Worm (Caenorhabditis elegans) whole organism, young adult: ENCODE measurements around the gene osta-3.
"Not testable (repeated sequence)": the region's sequence is repeated elsewhere in the genome, so short reads cannot be mapped to it uniquely, and the experiment has no call there.

Experiments used
- B0019.2 ChIP-seq: fragments of 200-800 bp; sonication (Bioruptor generic); conservative IDR thresholded peaks from 2 replicates; pipeline ENCODE4 v1.3.6; 2022; ENCODE audit warnings: missing genetic modification reagents, missing genetic modification characterization, missing compliant biosample characterization
- B0261.1 ChIP-seq: sonication (generic microtip); optimal IDR thresholded peaks from 2 replicates; lab custom pipeline; 2016; ENCODE audit warnings: mild to moderate bottlenecking, missing genetic modification characterization, moderate library complexity, missing compliant biosample characterization
- D2030.7 ChIP-seq: fragments of 200-800 bp; sonication (Bioruptor generic); IDR thresholded peaks from 2 replicates; pipeline ENCODE4 v1.3.6; 2022; ENCODE audit warnings: missing genetic modification reagents, missing genetic modification characterization, missing compliant biosample characterization
- F33H1.4 ChIP-seq: fragments of 200-800 bp; sonication (Bioruptor generic); IDR thresholded peaks from 2 replicates; pipeline ENCODE4 v1.3.6; 2022; ENCODE audit warnings: missing genetic modification reagents, missing genetic modification characterization, missing compliant biosample characterization
- F57A8.1 ChIP-seq: fragments of 200-800 bp; sonication (Bioruptor generic); optimal IDR thresholded peaks from 2 replicates; lab custom pipeline; 2018; ENCODE audit warnings: mild to moderate bottlenecking, missing genetic modification characterization, moderate library complexity, missing compliant biosample characterization
- F57C9.4 ChIP-seq: sonication (generic microtip); optimal IDR thresholded peaks from 2 replicates; lab custom pipeline; 2017; ENCODE audit warnings: mild to moderate bottlenecking, missing genetic modification characterization, missing compliant biosample characterization
- K11D2.4 ChIP-seq: fragments of 200-800 bp; sonication (Bioruptor generic); IDR thresholded peaks from 2 replicates; pipeline ENCODE4 v1.3.6; 2022; ENCODE audit warnings: missing genetic modification reagents, missing genetic modification characterization, missing compliant biosample characterization
- K12H6.12 ChIP-seq: fragments of 200-800 bp; sonication (Bioruptor generic); optimal IDR thresholded peaks from 2 replicates; lab custom pipeline; 2018; ENCODE audit warnings: mild to moderate bottlenecking, missing genetic modification characterization, missing compliant biosample characterization
- ZK185.1 ChIP-seq: sonication (generic microtip); optimal IDR thresholded peaks from 2 replicates; lab custom pipeline; 2016; ENCODE audit warnings: mild to moderate bottlenecking, missing genetic modification characterization, missing compliant biosample characterization; ENCODE audit not compliant: poor library complexity, severe bottlenecking
- aptf-2 ChIP-seq: fragments of 200-800 bp; sonication (Bioruptor generic); conservative IDR thresholded peaks from 2 replicates; pipeline ENCODE4 v1.3.6; 2022; ENCODE audit warnings: missing genetic modification reagents, missing genetic modification characterization, missing compliant biosample characterization
- atf-7 ChIP-seq: sonication (generic microtip); optimal IDR thresholded peaks from 2 replicates; lab custom pipeline; 2017; ENCODE audit warnings: mild to moderate bottlenecking, missing genetic modification characterization, missing compliant biosample characterization
- bed-2 ChIP-seq: fragments of 200-800 bp; sonication (Bioruptor generic); IDR thresholded peaks from 2 replicates; pipeline ENCODE4 v1.3.6; 2022; ENCODE audit warnings: missing genetic modification reagents, missing genetic modification characterization, missing compliant biosample characterization
- chd-7 ChIP-seq: sonication (generic microtip); optimal IDR thresholded peaks from 2 replicates; lab custom pipeline; 2016; ENCODE audit warnings: mild to moderate bottlenecking, missing genetic modification characterization, moderate library complexity, missing compliant biosample characterization
- die-1 ChIP-seq: sonication (generic microtip); optimal IDR thresholded peaks from 2 replicates; lab custom pipeline; 2016; ENCODE audit warnings: missing genotype, mild to moderate bottlenecking, missing genetic modification characterization, missing compliant biosample characterization
- dox-1 ChIP-seq: fragments of 200-800 bp; sonication (Bioruptor generic); IDR thresholded peaks from 2 replicates; pipeline ENCODE4 v1.3.6; 2022; ENCODE audit warnings: missing genetic modification reagents, missing genetic modification characterization, missing compliant biosample characterization
- dpff-1 ChIP-seq: sonication (generic microtip); optimal IDR thresholded peaks from 2 replicates; lab custom pipeline; 2017; ENCODE audit warnings: mild to moderate bottlenecking, missing genetic modification characterization, missing compliant biosample characterization
- dpl-1 ChIP-seq: fragments of 150-350 bp; optimal IDR thresholded peaks from 2 replicates; lab custom pipeline; 2014; ENCODE audit warnings: missing biosample characterization, missing genetic modification reagents, missing genetic modification characterization
- efl-1 ChIP-seq: fragments of 150-350 bp; optimal IDR thresholded peaks from 2 replicates; lab custom pipeline; 2014; ENCODE audit warnings: missing biosample characterization, missing genetic modification reagents, missing genetic modification characterization
- ekl-4 ChIP-seq: fragments of 200-800 bp; sonication (Bioruptor generic); IDR thresholded peaks from 2 replicates; pipeline ENCODE4 v1.3.6; 2022; ENCODE audit warnings: missing genetic modification reagents, missing genetic modification characterization, missing compliant biosample characterization
- gei-17 ChIP-seq: fragments of 200-800 bp; sonication (Bioruptor generic); optimal IDR thresholded peaks from 2 replicates; lab custom pipeline; 2018; ENCODE audit warnings: mild to moderate bottlenecking, missing genetic modification characterization, missing compliant biosample characterization
- hmg-1.2 ChIP-seq: fragments of 200-800 bp; sonication (Bioruptor generic); IDR thresholded peaks from 2 replicates; pipeline ENCODE4 v1.3.6; 2022; ENCODE audit warnings: missing genetic modification reagents, missing genetic modification characterization, missing compliant biosample characterization
- hmg-20 ChIP-seq: fragments of 200-800 bp; sonication (Bioruptor generic); IDR thresholded peaks from 2 replicates; pipeline ENCODE4 v1.3.6; 2022; ENCODE audit warnings: missing genetic modification reagents, missing genetic modification characterization, missing compliant biosample characterization
- hrde-1 ChIP-seq: sonication (generic microtip); optimal IDR thresholded peaks from 2 replicates; lab custom pipeline; 2016; ENCODE audit warnings: missing genetic modification characterization, mild to moderate bottlenecking, missing compliant biosample characterization, moderate library complexity, missing genotype, missing genetic modification reagents, borderline replicate concordance
- lin-26 ChIP-seq: fragments of 200-800 bp; sonication (Bioruptor generic); IDR thresholded peaks from 2 replicates; pipeline ENCODE4 v1.3.6; 2022; ENCODE audit warnings: missing genetic modification reagents, missing genetic modification characterization, missing compliant biosample characterization
- lin-54 ChIP-seq: fragments of 200-800 bp; sonication (Bioruptor generic); optimal IDR thresholded peaks from 2 replicates; lab custom pipeline; 2018; ENCODE audit warnings: mild to moderate bottlenecking, missing genetic modification characterization, missing compliant biosample characterization
- lsl-1 ChIP-seq: fragments of 200-800 bp; sonication (Bioruptor generic); optimal IDR thresholded peaks from 2 replicates; lab custom pipeline; 2018; ENCODE audit warnings: mild to moderate bottlenecking, missing genetic modification characterization, moderate library complexity, missing compliant biosample characterization
- madf-6 ChIP-seq: fragments of 200-800 bp; sonication (Bioruptor generic); IDR thresholded peaks from 2 replicates; pipeline ENCODE4 v1.3.6; 2022; ENCODE audit warnings: missing genetic modification reagents, missing genetic modification characterization, missing compliant biosample characterization
- madf-8 ChIP-seq: fragments of 200-800 bp; sonication (Bioruptor generic); conservative IDR thresholded peaks from 2 replicates; pipeline ENCODE4 v1.3.6; 2022; ENCODE audit warnings: missing genetic modification reagents, missing genetic modification characterization, missing compliant biosample characterization
- mcd-1 ChIP-seq: fragments of 200-800 bp; sonication (Bioruptor generic); IDR thresholded peaks from 2 replicates; pipeline ENCODE4 v1.3.6; 2022; ENCODE audit warnings: missing genetic modification reagents, missing genetic modification characterization, missing compliant biosample characterization
- mxl-1 ChIP-seq: sonication (generic microtip); optimal IDR thresholded peaks from 2 replicates; lab custom pipeline; 2016; ENCODE audit warnings: missing genetic modification characterization, missing compliant biosample characterization
- nfya-1 ChIP-seq: sonication (generic microtip); optimal IDR thresholded peaks from 2 replicates; lab custom pipeline; 2017; ENCODE audit warnings: antibody characterized with exemption, missing compliant biosample characterization, missing genetic modification characterization, borderline replicate concordance; ENCODE audit not compliant: insufficient read depth
- nfyb-1 ChIP-seq: fragments of 200-800 bp; sonication (Bioruptor generic); IDR thresholded peaks from 2 replicates; pipeline ENCODE4 v1.3.6; 2022; ENCODE audit warnings: missing genetic modification reagents, missing genetic modification characterization, missing compliant biosample characterization
- nhr-120 ChIP-seq: fragments of 200-800 bp; sonication (Bioruptor generic); IDR thresholded peaks from 2 replicates; pipeline ENCODE4 v1.3.6; 2022; ENCODE audit warnings: missing genetic modification characterization, missing compliant biosample characterization
- nhr-27 ChIP-seq: fragments of 200-800 bp; sonication (Bioruptor generic); optimal IDR thresholded peaks from 2 replicates; lab custom pipeline; 2018; ENCODE audit warnings: mild to moderate bottlenecking, missing genetic modification characterization, moderate library complexity, missing compliant biosample characterization
- rcor-1 ChIP-seq: fragments of 200-800 bp; sonication (Bioruptor generic); IDR thresholded peaks from 2 replicates; pipeline ENCODE4 v1.3.6; 2022; ENCODE audit warnings: missing genetic modification reagents, missing genetic modification characterization, missing compliant biosample characterization
- rpc-1 ChIP-seq, 2 experiments: fragments of 150-350 bp in 1 of 2; sonication (generic microtip) in 1 of 2; optimal IDR thresholded peaks; 2 replicates each; lab custom pipeline; 2014 to 2018; ENCODE audit warnings: missing biosample characterization in 1 of 2, missing genetic modification characterization in 1 of 2, missing genetic modification reagents in 1 of 2, missing genotype in 1 of 2
- sdz-38 ChIP-seq: sonication (generic microtip); optimal IDR thresholded peaks from 2 replicates; lab custom pipeline; 2016; ENCODE audit warnings: missing genotype, missing genetic modification characterization, missing compliant biosample characterization
- snpc-4 ChIP-seq, 5 experiments: fragments of 150-350 bp in 1 of 5; sonication (generic microtip) in 4 of 5; optimal IDR thresholded peaks; 2 replicates each; lab custom pipeline; 2014 to 2018; ENCODE audit warnings: missing genetic modification characterization in 5 of 5, missing biosample characterization in 3 of 5, antibody characterized with exemption in 2 of 5, mild to moderate bottlenecking in 2 of 5, missing compliant biosample characterization in 2 of 5, missing genotype in 2 of 5, moderate library complexity in 2 of 5, missing genetic modification reagents in 1 of 5
- tbp1 ChIP-seq: fragments of 200-800 bp; sonication (Bioruptor generic); optimal IDR thresholded peaks from 2 replicates; lab custom pipeline; 2018; ENCODE audit warnings: mild to moderate bottlenecking, missing genetic modification characterization, missing compliant biosample characterization
- tlf-1 ChIP-seq: fragments of 200-800 bp; sonication (Bioruptor generic); optimal IDR thresholded peaks from 2 replicates; lab custom pipeline; 2018; ENCODE audit warnings: mild to moderate bottlenecking, missing genetic modification characterization, missing compliant biosample characterization
- zim-3 ChIP-seq: sonication (generic microtip); optimal IDR thresholded peaks from 2 replicates; lab custom pipeline; 2017; ENCODE audit warnings: mild to moderate bottlenecking, missing genetic modification characterization, moderate library complexity, missing compliant biosample characterization
- ztf-28 ChIP-seq: fragments of 200-800 bp; sonication (Bioruptor generic); IDR thresholded peaks from 2 replicates; pipeline ENCODE4 v1.3.6; 2022; ENCODE audit warnings: missing genetic modification reagents, missing genetic modification characterization, missing compliant biosample characterization
- ztf-6 ChIP-seq: fragments of 200-800 bp; sonication (Bioruptor generic); IDR thresholded peaks from 2 replicates; pipeline ENCODE4 v1.3.6; 2022; ENCODE audit warnings: missing genetic modification reagents, missing genetic modification characterization, missing compliant biosample characterization

osta-3 gene

ce11 chrII:14801086-14801531, 11.2 kb upstream of the osta-3 start (continued):
- peak; percentile 88 for TF ChIP-seq F33H1.4 (GFP tag; lab: Robert Waterston, UW)
- peak; percentile 86 for TF ChIP-seq ZK185.1 (tag; lab: Kevin White, UChicago)
- no peak for TF ChIP-seq F57C9.4 (tag; lab: Kevin White, UChicago)
- TF ChIP-seq K11D2.4 (GFP tag; lab: Robert Waterston, UW) = peak; percentile 37; the same call in 1 of the 2 replicates
- peak; percentile 53; the same call in 1 of the 2 replicates for TF ChIP-seq dox-1
- peak; percentile 50 for TF ChIP-seq gei-17 (GFP tag; lab: Kevin White, UChicago)
- no peak for TF ChIP-seq B0019.2 (GFP tag; lab: Robert Waterston, UW)
- TF ChIP-seq chd-7 = no peak
- TF ChIP-seq K12H6.12 = peak; percentile 30
- TF ChIP-seq dpff-1 = no peak
- TF ChIP-seq nfyb-1 (GFP tag; lab: Robert Waterston, UW) = peak; percentile 73
- TF ChIP-seq zim-3 (tag; lab: Kevin White, UChicago) = no peak
- no peak for TF ChIP-seq ztf-28 (GFP tag; lab: Robert Waterston, UW)
- TF ChIP-seq efl-1 (GFP tag; lab: Kevin White, UChicago) = no peak
- no peak for TF ChIP-seq die-1 (tag; lab: Kevin White, UChicago)
- no peak for TF ChIP-seq tlf-1

ce11 chrII:14802527-14802926, 9.8 kb upstream of the osta-3 start:
- TF ChIP-seq lsl-1 (peak; percentile 14), hmg-1.2 (GFP tag; lab: Robert Waterston, UW) (peak; percentile 52), B0261.1 (tag; lab: Kevin White, UChicago) (peak; percentile 59), madf-6 (GFP tag; lab: Robert Waterston, UW) (peak; percentile 61), D2030.7 (GFP tag; lab: Robert Waterston, UW) (peak; percentile 60), lin-26 (GFP tag; lab: Robert Waterston, UW) (peak; percentile 77), mcd-1 (GFP tag; lab: Robert Waterston, UW) (peak; percentile 23; the same call in 1 of the 2 replicates), nfyb-1 (GFP tag; lab: Robert Waterston, UW) (peak; percentile 38; the same call in 1 of the 2 replicates), dox-1 (0 out of 2 replicates have a peak, but pooled peaks have one; percentile 49), snpc-4 (tag; optimal IDR thresholded peaks at IDR 0.05; lab: Kevin White, UChicago) (peak in 2 of 4 experiments; percentile 68 to 70), nhr-120 (GFP tag; lab: Robert Waterston, UW) (0 out of 2 replicates have a peak, but pooled peaks have one; percentile 8), rcor-1 (GFP tag; lab: Robert Waterston, UW) (peak; percentile 26; the same call in 1 of the 2 replicates), F33H1.4 (GFP tag; lab: Robert Waterston, UW) (peak; percentile 33; the same call in 1 of the 2 replicates), ekl-4 (peak; percentile 63; the same call in 1 of the 2 replicates), rpc-1 (optimal IDR thresholded peaks at IDR 0.05; lab: Kevin White, UChicago) (peak; percentile 56), rpc-1 (tag; optimal IDR thresholded peaks at IDR 0.05; lab: Kevin White, UChicago) (peak; percentile 68), lin-54 (GFP tag; lab: Kevin White, UChicago) (peak; percentile 9), tbp1 (GFP tag; lab: Kevin White, UChicago) (peak; percentile 83), hmg-20 (0 out of 2 replicates have a peak, but pooled peaks have one; percentile 30)
- TF ChIP-seq snpc-4 (GFP tag; optimal IDR thresholded peaks at IDR 0.05; lab: Kevin White, UChicago) = not testable (repeated sequence)

DNA sequence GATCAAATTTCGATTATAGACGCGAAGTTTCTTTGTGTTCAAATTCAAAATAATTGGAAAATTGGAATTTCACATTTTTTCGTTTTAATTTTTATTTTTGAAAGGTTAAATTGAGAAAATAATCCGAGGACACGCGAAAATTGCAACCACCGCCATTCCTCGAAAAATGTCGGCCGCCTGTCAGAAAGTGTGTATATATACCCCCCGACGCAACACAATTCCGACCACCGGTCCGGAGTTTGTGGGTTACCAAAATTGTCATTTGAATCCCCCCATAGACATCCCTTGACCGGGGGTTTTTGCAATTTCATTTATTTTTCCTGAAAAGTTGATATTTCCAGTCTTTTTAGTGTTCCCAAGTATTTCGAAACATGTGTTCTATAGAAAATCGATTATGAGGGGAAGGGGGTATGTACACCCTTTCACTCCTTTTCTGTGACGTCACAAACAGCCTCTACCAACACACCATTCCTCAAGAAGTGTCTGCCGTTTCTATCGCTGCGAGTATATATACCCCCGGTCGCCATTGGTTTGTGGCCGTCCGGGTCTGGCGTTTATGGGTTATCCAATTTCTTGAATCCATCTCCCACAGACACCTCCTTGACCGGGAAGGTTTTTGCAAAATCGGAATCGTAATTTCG, 8.0 kb upstream of the osta-3 start, which contains the start of gene W01D2.3:
TSS of gene W01D2.3 (minus strand) at position 51 of the 641 bp plus-strand sequence.
- TF ChIP-seq B0019.2 (GFP tag; lab: Robert Waterston, UW) (no peak), hrde-1 (tag; lab: Kevin White, UChicago) (no peak), aptf-2 (GFP tag; lab: Robert Waterston, UW) (no peak), sdz-38 (no peak), nfya-1 (no peak), dpl-1 (GFP tag; lab: Kevin White, UChicago) (no peak), ztf-6 (GFP tag; lab: Robert Waterston, UW) (no peak), F57A8.1 (GFP tag; lab: Kevin White, UChicago) (peak; percentile 34), bed-2 (GFP tag; lab: Robert Waterston, UW) (0 out of 2 replicates have a peak, but pooled peaks have one; percentile 6), nhr-27 (tag; lab: Kevin White, UChicago) (no peak), atf-7 (tag; lab: Kevin White, UChicago) (peak; percentile 80), snpc-4 (GFP tag; optimal IDR thresholded peaks at IDR 0.05; lab: Kevin White, UChicago) (peak; percentile 96), snpc-4 (tag; optimal IDR thresholded peaks at IDR 0.05; lab: Kevin White, UChicago) (peak; percentile 98 to 100 (median 99)), madf-8 (GFP tag; lab: Robert Waterston, UW) (no peak), mxl-1 (tag; lab: Kevin White, UChicago) (no peak)
